Fruit fly (Drosophila melanogaster) whole organism, adult: ENCODE data around the gene CG31091.

ENCODE experiments used
- CG7101 ChIP-seq: fragments of 200-800 bp; sonication (Bioruptor generic); optimal IDR thresholded peaks from 2 replicates; lab custom pipeline; 2018; ENCODE audit warnings: missing biosample characterization, mild to moderate bottlenecking, missing genetic modification characterization, moderate library complexity
- Hr96 ChIP-seq: fragments of 200-800 bp; sonication (Bioruptor generic); optimal IDR thresholded peaks from 2 replicates; lab custom pipeline; 2016; ENCODE audit warnings: missing biosample characterization, missing genetic modification characterization
- cnc ChIP-seq, 2 experiments: fragments of >200 bp; optimal IDR thresholded peaks; 2 replicates each; lab custom pipeline; 2017
- pad ChIP-seq: fragments of 200-800 bp; sonication (Bioruptor generic); optimal IDR thresholded peaks from 3 replicates; lab custom pipeline; 2017; ENCODE audit warnings: missing biosample characterization, missing genetic modification characterization, mild to moderate bottlenecking, moderate library complexity, missing genetic modification reagents

DNA sequence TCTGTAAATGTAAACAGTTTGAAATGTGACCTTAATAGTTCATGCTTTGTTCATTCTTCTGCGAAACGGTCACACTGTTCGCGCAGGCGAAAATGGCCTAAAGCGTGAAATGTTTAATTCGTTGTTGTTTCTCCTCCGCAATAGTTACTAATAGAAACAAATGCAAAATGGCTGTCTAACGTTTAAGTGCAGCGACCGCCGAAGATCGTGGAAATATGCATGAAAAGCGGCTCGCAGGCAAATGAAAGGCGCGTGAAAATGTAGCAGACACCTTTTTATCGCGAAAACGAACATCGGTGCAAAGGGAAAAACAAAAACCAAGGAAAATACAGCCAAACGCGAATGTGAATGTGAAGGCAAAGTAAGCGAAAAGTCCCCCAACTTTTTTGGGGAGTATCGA lies 17.8 kb upstream of the CG31091 start, which contains the start of gene SppL:
- no peak for TF ChIP-seq pad (GFP tag; lab: Kevin White, UChicago)
- TF ChIP-seq CG7101 (tag; lab: Kevin White, UChicago), result no peak
- no peak for TF ChIP-seq Hr96 (GFP tag; lab: Kevin White, UChicago)
- TF ChIP-seq cnc (optimal IDR thresholded peaks at IDR 0.05; lab: Kevin White, UChicago), result no peak
